Worm (Caenorhabditis elegans): ENCODE results near the gene apt-9.

DNA sequence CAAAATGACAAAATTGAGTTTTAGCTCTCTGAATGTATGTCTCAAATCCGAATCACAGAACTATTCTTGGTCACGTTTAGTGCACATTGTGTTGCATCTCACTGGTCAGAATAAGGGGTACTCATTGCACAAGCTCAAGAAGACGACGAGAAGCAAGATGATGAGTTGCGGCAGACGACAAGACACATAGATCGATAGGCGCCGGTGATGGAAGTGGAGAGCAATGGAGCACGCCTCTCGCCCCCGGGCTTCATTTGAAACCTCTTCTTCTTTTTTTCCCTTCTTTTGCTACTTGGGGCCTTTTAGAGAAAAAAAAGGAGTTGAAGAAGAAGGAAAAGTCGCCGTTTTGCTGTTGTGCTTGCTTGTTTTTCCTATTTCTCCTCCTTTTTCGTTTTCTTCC, at the start of gene apt-9:
- TF ChIP-seq unc-86 (tag; optimal IDR thresholded peaks at IDR 0.05) (no peak), pros-1 (tag; optimal IDR thresholded peaks at IDR 0.05) (no peak), nfya-1 (tag; optimal IDR thresholded peaks at IDR 0.05) (no peak), fkh-10 (GFP tag; optimal IDR thresholded peaks at IDR 0.05) (no peak)

All from whole organism, late embryonic.